Fruit fly (Drosophila melanogaster) whole organism, wandering third instar larva: Measurements from ENCODE around the gene CG13471.

Experiments used
- Dfd ChIP-seq: fragments of >200 bp; optimal IDR thresholded peaks from 2 replicates; lab custom pipeline; 2017; ENCODE audit warnings: missing biosample characterization, missing genetic modification characterization
- Hr78 ChIP-seq: fragments of >200 bp; optimal IDR thresholded peaks from 2 replicates; lab custom pipeline; 2017; ENCODE audit warnings: missing biosample characterization, missing genetic modification characterization
- Mio ChIP-seq: sonication (Bioruptor generic); optimal IDR thresholded peaks from 2 replicates; lab custom pipeline; 2016; ENCODE audit warnings: missing biosample characterization, missing genetic modification characterization
- OdsH ChIP-seq: fragments of 200-800 bp; sonication (Bioruptor generic); optimal IDR thresholded peaks from 2 replicates; lab custom pipeline; 2016; ENCODE audit warnings: missing biosample characterization, mild to moderate bottlenecking, missing genetic modification characterization
- Rel ChIP-seq, 2 experiments: fragments of 200-800 bp; sonication (Bioruptor generic) in 1 of 2; optimal IDR thresholded peaks; 2 replicates in 1 of 2; 3 replicates in 1 of 2; lab custom pipeline; 2016 to 2019; ENCODE audit warnings: mild to moderate bottlenecking in 2 of 2, missing biosample characterization in 2 of 2, missing genetic modification characterization in 2 of 2, moderate library complexity in 1 of 2
- ey ChIP-seq: fragments of 200-800 bp; sonication (Bioruptor generic); optimal IDR thresholded peaks from 2 replicates; lab custom pipeline; 2016; ENCODE audit warnings: missing biosample characterization, missing genetic modification characterization
- fru ChIP-seq: fragments of 200-800 bp; sonication (Bioruptor generic); optimal IDR thresholded peaks from 3 replicates; lab custom pipeline; 2016; ENCODE audit warnings: missing biosample characterization, mild to moderate bottlenecking, missing genetic modification characterization
- pan ChIP-seq: fragments of >200 bp; optimal IDR thresholded peaks from 2 replicates; lab custom pipeline; 2017
- psq ChIP-seq: fragments of 200-800 bp; sonication (Bioruptor generic); optimal IDR thresholded peaks from 3 replicates; lab custom pipeline; 2017; ENCODE audit warnings: missing biosample characterization, mild to moderate bottlenecking, missing genetic modification characterization, moderate library complexity
- usp ChIP-seq: fragments of >200 bp; optimal IDR thresholded peaks from 2 replicates; lab custom pipeline; 2017; ENCODE audit warnings: missing biosample characterization, missing genetic modification characterization

DNA sequence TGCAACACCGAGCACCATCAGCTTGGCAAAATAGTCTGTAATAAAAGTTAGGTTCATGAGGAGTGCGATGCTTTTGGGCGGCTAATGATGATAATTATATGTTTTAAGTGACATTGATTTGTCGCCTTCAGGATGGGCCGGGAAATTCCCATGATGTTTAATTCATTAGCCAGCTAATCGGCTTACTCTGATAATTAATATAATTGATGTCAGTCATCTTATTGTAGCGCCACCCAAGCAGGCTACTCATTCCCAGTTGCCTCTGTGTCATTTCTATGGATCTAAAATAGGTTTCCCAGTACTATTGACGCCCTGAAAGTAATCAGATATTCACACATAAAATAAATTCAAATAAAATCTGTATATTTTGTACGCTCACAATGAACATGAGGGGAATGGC is 28.2 kb downstream of the CG13471 start, which contains the start of gene CG13476:
- TF ChIP-seq Dfd (GFP tag; lab: Kevin White, UChicago), result no peak
- no peak for TF ChIP-seq pan (lab: Kevin White, UChicago)
- TF ChIP-seq Hr78 (GFP tag; lab: Kevin White, UChicago), result no peak
- no peak for TF ChIP-seq psq
- no peak for TF ChIP-seq usp (GFP tag; lab: Kevin White, UChicago)
- no peak for TF ChIP-seq OdsH (GFP tag; lab: Kevin White, UChicago)
- no peak for TF ChIP-seq ey (GFP tag; lab: Kevin White, UChicago)
- TF ChIP-seq fru, result no peak
- no peak for TF ChIP-seq Mio
- TF ChIP-seq Rel (GFP tag; optimal IDR thresholded peaks at IDR 0.05; lab: Kevin White, UChicago), result no peak
- TF ChIP-seq Rel (tag; optimal IDR thresholded peaks at IDR 0.05; lab: Kevin White, UChicago), result no peak
